Fruit fly (Drosophila melanogaster) whole organism, wandering third instar larva: ENCODE results near the gene CG33181.

Experiments used
- Abd-B ChIP-seq: fragments of >200 bp; optimal IDR thresholded peaks from 2 replicates; lab custom pipeline; 2017; ENCODE audit warnings: missing biosample characterization, missing genetic modification characterization
- CG9705 ChIP-seq: fragments of 200-800 bp; sonication (Bioruptor generic); optimal IDR thresholded peaks from 2 replicates; lab custom pipeline; 2018; ENCODE audit warnings: missing biosample characterization, mild to moderate bottlenecking, missing genetic modification characterization
- CrebA ChIP-seq: fragments of 200-800 bp; sonication (Bioruptor generic); optimal IDR thresholded peaks from 2 replicates; lab custom pipeline; 2016; ENCODE audit warnings: missing biosample characterization, mild to moderate bottlenecking, missing genetic modification characterization, borderline replicate concordance
- Dfd ChIP-seq: fragments of >200 bp; optimal IDR thresholded peaks from 2 replicates; lab custom pipeline; 2017; ENCODE audit warnings: missing biosample characterization, missing genetic modification characterization
- Dif ChIP-seq: fragments of 200-275, 200-300 bp; sonication (Bioruptor generic); optimal IDR thresholded peaks from 2 replicates; lab custom pipeline; 2018; ENCODE audit warnings: missing biosample characterization, missing genetic modification characterization; ENCODE audit not compliant: partially characterized antibody
- GATAd ChIP-seq: sonication (Bioruptor generic); optimal IDR thresholded peaks from 2 replicates; lab custom pipeline; 2016; ENCODE audit warnings: missing biosample characterization, missing genetic modification characterization
- HLH106 ChIP-seq: fragments of 200-800 bp; optimal IDR thresholded peaks from 3 replicates; lab custom pipeline; 2019; ENCODE audit warnings: missing biosample characterization, mild to moderate bottlenecking, missing genetic modification characterization, moderate library complexity
- Hnf4 ChIP-seq: fragments of 200-800 bp; sonication (Bioruptor generic); optimal IDR thresholded peaks from 2 replicates; lab custom pipeline; 2016; ENCODE audit warnings: missing biosample characterization, mild to moderate bottlenecking, missing genetic modification characterization
- Hr78 ChIP-seq: fragments of >200 bp; optimal IDR thresholded peaks from 2 replicates; lab custom pipeline; 2017; ENCODE audit warnings: missing biosample characterization, missing genetic modification characterization
- Hr83 ChIP-seq: fragments of 200-300 bp; sonication (Bioruptor generic); optimal IDR thresholded peaks from 2 replicates; lab custom pipeline; 2016; ENCODE audit warnings: missing biosample characterization, mild to moderate bottlenecking, missing genetic modification characterization, moderate library complexity; ENCODE audit not compliant: poor library complexity, severe bottlenecking
- Jra ChIP-seq: sonication (Bioruptor generic); optimal IDR thresholded peaks from 2 replicates; lab custom pipeline; 2016; ENCODE audit warnings: missing biosample characterization, missing genetic modification characterization
- Mio ChIP-seq: sonication (Bioruptor generic); optimal IDR thresholded peaks from 2 replicates; lab custom pipeline; 2016; ENCODE audit warnings: missing biosample characterization, missing genetic modification characterization
- Myc ChIP-seq: fragments of >200 bp; optimal IDR thresholded peaks from 2 replicates; lab custom pipeline; 2017
- N ChIP-seq: fragments of >200 bp; optimal IDR thresholded peaks from 2 replicates; lab custom pipeline; 2018; ENCODE audit warnings: missing biosample characterization, missing external identifiers, missing genetic modification characterization
- OdsH ChIP-seq: fragments of 200-800 bp; sonication (Bioruptor generic); optimal IDR thresholded peaks from 2 replicates; lab custom pipeline; 2016; ENCODE audit warnings: missing biosample characterization, mild to moderate bottlenecking, missing genetic modification characterization
- Rel ChIP-seq, 2 experiments: fragments of 200-800 bp; sonication (Bioruptor generic) in 1 of 2; optimal IDR thresholded peaks; 2 replicates in 1 of 2; 3 replicates in 1 of 2; lab custom pipeline; 2016 to 2019; ENCODE audit warnings: mild to moderate bottlenecking in 2 of 2, missing biosample characterization in 2 of 2, missing genetic modification characterization in 2 of 2, moderate library complexity in 1 of 2
- Sp1 ChIP-seq: fragments of 200-800 bp; sonication (Bioruptor generic); optimal IDR thresholded peaks from 3 replicates; lab custom pipeline; 2019; ENCODE audit warnings: missing biosample characterization, mild to moderate bottlenecking, missing genetic modification characterization, moderate library complexity
- Vsx2 ChIP-seq: fragments of 200-300, 225-300 bp; sonication (Bioruptor generic); optimal IDR thresholded peaks from 2 replicates; lab custom pipeline; 2018; ENCODE audit warnings: missing biosample characterization, missing genetic modification characterization; ENCODE audit not compliant: partially characterized antibody
- br ChIP-seq: fragments of 200-800 bp; sonication (Bioruptor generic); optimal IDR thresholded peaks from 2 replicates; lab custom pipeline; 2016; ENCODE audit warnings: missing biosample characterization, missing genetic modification characterization
- brk ChIP-seq: fragments of 200-800 bp; sonication (Bioruptor generic); optimal IDR thresholded peaks from 2 replicates; lab custom pipeline; 2016; ENCODE audit warnings: missing biosample characterization, mild to moderate bottlenecking, missing genetic modification characterization
- dl ChIP-seq, 2 experiments: fragments of 175-275, 200-275 bp in 1 of 2; fragments of 200-275 bp in 1 of 2; sonication (Bioruptor generic); optimal IDR thresholded peaks; lab custom pipeline; 2018; ENCODE audit warnings: mild to moderate bottlenecking in 2 of 2, missing biosample characterization in 2 of 2, missing genetic modification characterization in 2 of 2, moderate library complexity in 2 of 2; ENCODE audit not compliant: partially characterized antibody in 2 of 2, insufficient read depth in 1 of 2
- dsf ChIP-seq: sonication (Bioruptor generic); optimal IDR thresholded peaks from 2 replicates; lab custom pipeline; 2016; ENCODE audit warnings: missing biosample characterization, missing genetic modification characterization, borderline replicate concordance
- ey ChIP-seq: fragments of 200-800 bp; sonication (Bioruptor generic); optimal IDR thresholded peaks from 2 replicates; lab custom pipeline; 2016; ENCODE audit warnings: missing biosample characterization, missing genetic modification characterization
- foxo ChIP-seq, 2 experiments: fragments of 200-800 bp; sonication (Bioruptor generic); optimal IDR thresholded peaks; 2 replicates in 1 of 2; 3 replicates in 1 of 2; lab custom pipeline; 2016 to 2017; ENCODE audit warnings: missing biosample characterization in 2 of 2, missing genetic modification characterization in 2 of 2
- fru ChIP-seq: fragments of 200-800 bp; sonication (Bioruptor generic); optimal IDR thresholded peaks from 3 replicates; lab custom pipeline; 2016; ENCODE audit warnings: missing biosample characterization, mild to moderate bottlenecking, missing genetic modification characterization
- h ChIP-seq: fragments of 200-800 bp; sonication (Bioruptor generic); optimal IDR thresholded peaks from 3 replicates; lab custom pipeline; 2016; ENCODE audit warnings: missing biosample characterization, mild to moderate bottlenecking, missing genetic modification characterization
- jim ChIP-seq: fragments of 175-275, 200-325 bp; sonication (Bioruptor generic); optimal IDR thresholded peaks from 2 replicates; lab custom pipeline; 2016; ENCODE audit warnings: missing biosample characterization, mild to moderate bottlenecking, missing genetic modification characterization
- psq ChIP-seq: fragments of 200-800 bp; sonication (Bioruptor generic); optimal IDR thresholded peaks from 3 replicates; lab custom pipeline; 2017; ENCODE audit warnings: missing biosample characterization, mild to moderate bottlenecking, missing genetic modification characterization, moderate library complexity
- rgr ChIP-seq: fragments of 200-800 bp; sonication (Bioruptor generic); optimal IDR thresholded peaks from 3 replicates; lab custom pipeline; 2016; ENCODE audit warnings: missing biosample characterization, mild to moderate bottlenecking, missing genetic modification characterization
- sage ChIP-seq: fragments of 200-800 bp; sonication (Bioruptor generic); optimal IDR thresholded peaks from 2 replicates; lab custom pipeline; 2016; ENCODE audit warnings: missing biosample characterization, mild to moderate bottlenecking, missing genetic modification characterization
- tai ChIP-seq: sonication (Bioruptor generic); optimal IDR thresholded peaks from 2 replicates; lab custom pipeline; 2016; ENCODE audit warnings: missing biosample characterization, missing genetic modification characterization
- usp ChIP-seq: fragments of >200 bp; optimal IDR thresholded peaks from 2 replicates; lab custom pipeline; 2017; ENCODE audit warnings: missing biosample characterization, missing genetic modification characterization
- woc ChIP-seq: sonication (Bioruptor generic); optimal IDR thresholded peaks from 2 replicates; lab custom pipeline; 2016; ENCODE audit warnings: missing biosample characterization, mild to moderate bottlenecking, missing genetic modification characterization

Gene CG33181

DNA sequence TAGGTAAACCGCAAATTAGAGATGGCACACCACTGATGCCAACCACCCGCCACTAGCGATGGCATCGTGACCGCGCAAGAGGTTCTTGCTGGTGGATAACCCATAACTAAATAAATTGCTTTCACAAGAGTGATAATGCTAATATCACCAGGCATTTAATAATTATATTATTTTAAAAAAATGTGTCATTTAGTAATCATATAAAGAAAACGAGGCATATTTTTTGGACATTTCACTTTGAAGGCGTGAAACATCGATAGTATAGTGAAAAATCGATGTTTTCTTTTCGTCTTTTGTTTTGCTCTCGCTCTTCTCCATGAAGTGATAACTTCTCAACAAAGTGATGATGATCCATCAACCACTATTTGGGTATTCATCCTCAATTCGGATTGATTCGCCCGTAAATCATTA lies 69.6 kb downstream of the CG33181 start, which contains the start of gene IntS4 (continued):
- TF ChIP-seq dsf = peak; percentile 56
- TF ChIP-seq Dfd (GFP tag; lab: Kevin White, UChicago) = no peak
- TF ChIP-seq usp = no peak
- no peak for TF ChIP-seq Abd-B (GFP tag; lab: Kevin White, UChicago)
- TF ChIP-seq fru (GFP tag; lab: Kevin White, UChicago) = peak; percentile 57

DNA sequence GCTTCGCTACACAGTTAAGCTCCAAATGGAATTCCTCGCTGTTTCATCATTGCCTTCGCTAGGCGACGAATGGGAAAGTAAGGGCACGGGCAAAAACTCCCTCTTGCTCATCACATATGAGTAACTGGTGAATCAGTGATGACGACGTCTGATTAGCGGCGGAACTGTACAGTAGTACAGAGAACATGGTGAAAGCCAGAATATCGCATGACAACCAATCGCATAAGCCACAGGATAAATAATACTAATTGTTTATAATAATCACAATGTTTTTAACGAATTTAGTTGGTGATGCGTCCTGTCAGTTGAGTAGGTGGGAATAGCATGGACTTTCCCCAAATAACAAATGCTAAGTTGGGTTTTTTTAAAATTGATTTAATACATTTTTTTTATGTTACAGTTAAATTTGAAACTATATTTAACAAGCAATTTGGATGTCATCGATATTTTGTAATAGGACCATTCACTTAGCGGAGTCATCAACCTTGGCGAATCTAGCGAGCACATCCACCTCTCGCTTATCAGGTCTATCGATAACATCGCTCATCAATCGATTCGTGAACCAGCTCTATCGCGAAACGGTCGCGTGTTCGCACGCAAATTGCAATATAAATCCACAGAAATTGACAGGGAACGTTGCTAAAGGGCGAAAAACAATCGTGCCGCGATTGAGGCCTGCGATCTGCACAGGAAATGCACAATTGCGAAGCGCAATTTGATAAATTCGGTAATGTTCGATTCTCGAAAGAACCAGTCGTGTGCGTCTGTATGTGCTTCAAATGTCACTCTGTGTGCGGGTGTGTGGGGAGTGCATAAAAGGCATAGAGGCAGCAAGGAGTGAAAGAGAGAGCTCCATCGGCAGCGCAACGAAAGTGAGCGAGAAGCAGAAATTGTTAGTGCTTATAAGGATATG lies 71.2 kb downstream of the CG33181 start, which contains the start of the genes CG12112 and Trf4-1:
Gene CG12112 (minus strand): TSS at position 106 of the 913 bp plus-strand sequence.
Gene Trf4-1 (plus strand): TSS at position 236 of the 913 bp plus-strand sequence.
- TF ChIP-seq Rel (GFP tag; optimal IDR thresholded peaks at IDR 0.05; lab: Kevin White, UChicago) (no peak), Rel (tag; optimal IDR thresholded peaks at IDR 0.05; lab: Kevin White, UChicago) (peak; percentile 59), foxo (GFP tag; optimal IDR thresholded peaks at IDR 0.05; lab: Kevin White, UChicago) (peak in 1 of 2 experiments; percentile 58), ey (peak; percentile 24), br (GFP tag; lab: Kevin White, UChicago) (peak; percentile 35), Vsx2 (no peak), Dif (peak; percentile 27), brk (GFP tag; lab: Kevin White, UChicago) (peak; percentile 35), Mio (GFP tag; lab: Kevin White, UChicago) (no peak), Sp1 (GFP tag; lab: Kevin White, UChicago) (no peak), h (GFP tag; lab: Kevin White, UChicago) (peak; percentile 31), Hr78 (GFP tag; lab: Kevin White, UChicago) (no peak), HLH106 (tag; lab: Kevin White, UChicago) (peak; percentile 40), GATAd (GFP tag; lab: Kevin White, UChicago) (no peak), OdsH (GFP tag; lab: Kevin White, UChicago) (peak; percentile 2), CG9705 (GFP tag; lab: Kevin White, UChicago) (no peak), Abd-B (GFP tag; lab: Kevin White, UChicago) (no peak), dl (GFP tag; optimal IDR thresholded peaks at IDR 0.05; lab: Kevin White, UChicago; ENCODE audit: insufficient read depth in 1 of 2, partially characterized antibody in 2 of 2) (peak in 1 of 2 experiments; percentile 15), rgr (peak; percentile 26), Myc (peak; percentile 49), woc (GFP tag; lab: Kevin White, UChicago) (peak; percentile 75), jim (GFP tag; lab: Kevin White, UChicago) (no peak), CrebA (GFP tag; lab: Kevin White, UChicago) (no peak), tai (GFP tag; lab: Kevin White, UChicago) (no peak), N (no peak), Hr83 (GFP tag; lab: Kevin White, UChicago) (peak; percentile 32), Jra (GFP tag; lab: Kevin White, UChicago) (peak; percentile 66), Hnf4 (GFP tag; lab: Kevin White, UChicago) (peak; percentile 71), fru (GFP tag; lab: Kevin White, UChicago) (peak; percentile 35), psq (GFP tag; lab: Kevin White, UChicago) (peak; percentile 37), sage (GFP tag; lab: Kevin White, UChicago) (no peak), Dfd (GFP tag; lab: Kevin White, UChicago) (no peak), usp (no peak)
